Fruit fly (Drosophila melanogaster) whole organism, embryonic: ENCODE measurements around the gene Invadolysin.

Experiments used
- B-H1 ChIP-seq: fragments of 200-800 bp; sonication (Bioruptor generic); IDR thresholded peaks from 3 replicates; pipeline ENCODE4 v1.3.6; 2022; ENCODE audit warnings: missing biosample characterization, missing genetic modification characterization
- CG11504 ChIP-seq: fragments of 200-800 bp; sonication (Bioruptor generic); optimal IDR thresholded peaks from 3 replicates; lab custom pipeline; 2019; ENCODE audit warnings: missing biosample characterization, mild to moderate bottlenecking, missing genetic modification characterization, moderate library complexity
- CG12071 ChIP-seq: fragments of 200-800 bp; sonication (Bioruptor generic); optimal IDR thresholded peaks from 3 replicates; lab custom pipeline; 2018; ENCODE audit warnings: missing biosample characterization, mild to moderate bottlenecking, missing genetic modification characterization
- CG13424 ChIP-seq: fragments of 200-800 bp; sonication (Bioruptor generic); optimal IDR thresholded peaks from 2 replicates; lab custom pipeline; 2019; ENCODE audit warnings: missing biosample characterization, mild to moderate bottlenecking, missing genetic modification characterization, moderate library complexity
- CG13775 ChIP-seq: fragments of 200-800 bp; sonication (Bioruptor generic); optimal IDR thresholded peaks from 3 replicates; lab custom pipeline; 2017; ENCODE audit warnings: missing biosample characterization, mild to moderate bottlenecking, missing genetic modification characterization
- CG14050 ChIP-seq: fragments of 200-800 bp; sonication (Bioruptor generic); IDR thresholded peaks from 3 replicates; pipeline ENCODE4 v1.3.6; 2022; ENCODE audit warnings: missing biosample characterization, missing genetic modification characterization
- CG15479 ChIP-seq: fragments of 200-800 bp; sonication (Bioruptor generic); optimal IDR thresholded peaks from 3 replicates; lab custom pipeline; 2019; ENCODE audit warnings: missing biosample characterization, mild to moderate bottlenecking, missing genetic modification characterization, moderate library complexity
- CG16779 ChIP-seq: fragments of 200-800 bp; sonication (Bioruptor generic); IDR thresholded peaks from 2 replicates; pipeline ENCODE4 v1.3.6; 2022; ENCODE audit warnings: missing biosample characterization, missing genetic modification characterization
- CG17829 ChIP-seq: fragments of 200-800 bp; optimal IDR thresholded peaks from 2 replicates; lab custom pipeline; 2019; ENCODE audit warnings: missing biosample characterization, mild to moderate bottlenecking, missing genetic modification characterization, moderate library complexity
- CG18262 ChIP-seq: fragments of 200-800 bp; optimal IDR thresholded peaks from 3 replicates; lab custom pipeline; 2019; ENCODE audit warnings: missing biosample characterization, mild to moderate bottlenecking, missing genetic modification characterization, moderate library complexity
- CG2712 ChIP-seq: fragments of 200-800 bp; optimal IDR thresholded peaks from 3 replicates; lab custom pipeline; 2019; ENCODE audit warnings: missing biosample characterization, mild to moderate bottlenecking, missing genetic modification characterization, moderate library complexity
- CG32532 ChIP-seq: fragments of 200-800 bp; sonication (Bioruptor generic); IDR thresholded peaks from 2 replicates; pipeline ENCODE4 v1.3.6; 2022; ENCODE audit warnings: missing biosample characterization, missing genetic modification characterization
- CG3838 ChIP-seq: fragments of 200-800 bp; sonication (Bioruptor generic); optimal IDR thresholded peaks from 3 replicates; lab custom pipeline; 2016; ENCODE audit warnings: missing biosample characterization, missing genetic modification characterization
- CG4282 ChIP-seq: fragments of 200-800 bp; sonication (Bioruptor generic); optimal IDR thresholded peaks from 2 replicates; lab custom pipeline; 2016; ENCODE audit warnings: missing biosample characterization, missing genetic modification characterization
- CG4424 ChIP-seq: fragments of 200-800 bp; sonication (Bioruptor generic); optimal IDR thresholded peaks from 3 replicates; lab custom pipeline; 2016; ENCODE audit warnings: missing biosample characterization, missing genetic modification characterization
- CG4820 ChIP-seq: fragments of 200-800 bp; sonication (Bioruptor generic); optimal IDR thresholded peaks from 3 replicates; lab custom pipeline; 2016; ENCODE audit warnings: missing biosample characterization, missing genetic modification characterization
- CG6654 ChIP-seq: fragments of 200-800 bp; sonication (Bioruptor generic); optimal IDR thresholded peaks from 2 replicates; lab custom pipeline; 2017; ENCODE audit warnings: missing biosample characterization, mild to moderate bottlenecking, missing genetic modification characterization
- CG8944 ChIP-seq: fragments of 200-800 bp; sonication (Bioruptor generic); optimal IDR thresholded peaks from 3 replicates; lab custom pipeline; 2016; ENCODE audit warnings: missing biosample characterization, missing genetic modification characterization
- Chrac-16 ChIP-seq: fragments of 200-800 bp; sonication (Bioruptor generic); optimal IDR thresholded peaks from 3 replicates; lab custom pipeline; 2016; ENCODE audit warnings: missing biosample characterization, missing genetic modification characterization
- CkIIα-i1 ChIP-seq: fragments of 200-800 bp; sonication (Bioruptor generic); IDR thresholded peaks from 2 replicates; pipeline ENCODE4 v1.3.6; 2022; ENCODE audit warnings: missing biosample characterization, missing genetic modification characterization
- CrebB ChIP-seq: fragments of 200-800 bp; sonication (Bioruptor generic); optimal IDR thresholded peaks from 3 replicates; lab custom pipeline; 2018; ENCODE audit warnings: missing biosample characterization, mild to moderate bottlenecking, missing genetic modification characterization
- D19A ChIP-seq: fragments of 200-800 bp; optimal IDR thresholded peaks from 3 replicates; lab custom pipeline; 2019; ENCODE audit warnings: missing biosample characterization, mild to moderate bottlenecking, missing genetic modification characterization, moderate library complexity
- Dad ChIP-seq: fragments of 200-800 bp; sonication (Bioruptor generic); optimal IDR thresholded peaks from 3 replicates; lab custom pipeline; 2016; ENCODE audit warnings: missing biosample characterization, missing genetic modification characterization
- Fer1 ChIP-seq: fragments of 200-800 bp; sonication (Bioruptor generic); optimal IDR thresholded peaks from 2 replicates; lab custom pipeline; 2017; ENCODE audit warnings: missing biosample characterization, mild to moderate bottlenecking, missing genetic modification characterization
- Hey ChIP-seq: fragments of 200-800 bp; sonication (Bioruptor generic); optimal IDR thresholded peaks from 3 replicates; lab custom pipeline; 2018; ENCODE audit warnings: missing biosample characterization, mild to moderate bottlenecking, missing genetic modification characterization
- NK7.1 ChIP-seq: fragments of 200-800 bp; sonication (Bioruptor generic); optimal IDR thresholded peaks from 3 replicates; lab custom pipeline; 2016; ENCODE audit warnings: missing biosample characterization, missing genetic modification characterization
- Side ChIP-seq: fragments of 200-800 bp; sonication (Bioruptor generic); optimal IDR thresholded peaks from 2 replicates; lab custom pipeline; 2016; ENCODE audit warnings: missing biosample characterization, missing genetic modification characterization
- Sin3A ChIP-seq: fragments of >200 bp; optimal IDR thresholded peaks from 2 replicates; lab custom pipeline; 2018
- Six4 ChIP-seq: fragments of 200-800 bp; sonication (Bioruptor generic); optimal IDR thresholded peaks from 2 replicates; lab custom pipeline; 2016; ENCODE audit warnings: missing biosample characterization, missing genetic modification characterization
- YL-1 ChIP-seq: fragments of 200-800 bp; sonication (Bioruptor generic); optimal IDR thresholded peaks from 3 replicates; lab custom pipeline; 2017; ENCODE audit warnings: missing biosample characterization, mild to moderate bottlenecking, missing genetic modification characterization
- ara ChIP-seq: fragments of 200-800 bp; sonication (Bioruptor generic); IDR thresholded peaks from 2 replicates; pipeline ENCODE4 v1.3.6; 2022; ENCODE audit warnings: missing biosample characterization, missing genetic modification characterization
- ase ChIP-seq: fragments of 200-800 bp; sonication (Bioruptor generic); IDR thresholded peaks from 3 replicates; pipeline ENCODE4 v1.3.6; 2022; ENCODE audit warnings: missing biosample characterization, missing genetic modification characterization
- bowl ChIP-seq: fragments of 200-800 bp; sonication (Bioruptor generic); IDR thresholded peaks from 2 replicates; pipeline ENCODE4 v1.3.6; 2022; ENCODE audit warnings: missing biosample characterization, missing genetic modification characterization
- br ChIP-seq: fragments of >200 bp; optimal IDR thresholded peaks from 2 replicates; lab custom pipeline; 2017
- dati ChIP-seq: fragments of 200-800 bp; sonication (Bioruptor generic); IDR thresholded peaks from 2 replicates; pipeline ENCODE4 v1.3.6; 2022; ENCODE audit warnings: missing biosample characterization, missing genetic modification characterization
- dm ChIP-seq: fragments of 200-800 bp; sonication (Bioruptor generic); optimal IDR thresholded peaks from 3 replicates; lab custom pipeline; 2016; ENCODE audit warnings: missing biosample characterization, missing genetic modification characterization
- dmrt11E ChIP-seq: fragments of 200-800 bp; sonication (Bioruptor generic); optimal IDR thresholded peaks from 3 replicates; lab custom pipeline; 2018; ENCODE audit warnings: missing biosample characterization, mild to moderate bottlenecking, missing genetic modification characterization, moderate library complexity
- exex ChIP-seq: fragments of 200-800 bp; sonication (Bioruptor generic); optimal IDR thresholded peaks from 4 replicates; lab custom pipeline; 2018; ENCODE audit warnings: missing biosample characterization, mild to moderate bottlenecking, missing genetic modification characterization, moderate library complexity
- fru ChIP-seq: fragments of >200 bp; optimal IDR thresholded peaks from 2 replicates; lab custom pipeline; 2017
- ftz-f1 ChIP-seq: fragments of 200-800 bp; sonication (Bioruptor generic); optimal IDR thresholded peaks from 2 replicates; lab custom pipeline; 2016; ENCODE audit warnings: missing biosample characterization, missing genetic modification characterization
- fu2 ChIP-seq: fragments of 200-800 bp; sonication (Bioruptor generic); optimal IDR thresholded peaks from 2 replicates; lab custom pipeline; 2016; ENCODE audit warnings: missing biosample characterization, missing genetic modification characterization
- ind ChIP-seq: fragments of 200-800 bp; sonication (Bioruptor generic); optimal IDR thresholded peaks from 3 replicates; lab custom pipeline; 2016; ENCODE audit warnings: missing biosample characterization, missing genetic modification characterization
- insv ChIP-seq, 2 experiments: fragments of 200-800 bp; sonication (Bioruptor generic); optimal IDR thresholded peaks; 3 replicates each; lab custom pipeline; 2016 to 2018; ENCODE audit warnings: missing biosample characterization in 2 of 2, missing genetic modification characterization in 2 of 2
- lab ChIP-seq: fragments of 200-800 bp; sonication (Bioruptor generic); optimal IDR thresholded peaks from 3 replicates; lab custom pipeline; 2017; ENCODE audit warnings: missing biosample characterization, missing genetic modification characterization, mild to moderate bottlenecking, moderate library complexity, missing genetic modification reagents
- nerfin-1 ChIP-seq: fragments of 200-800 bp; sonication (Bioruptor generic); optimal IDR thresholded peaks from 3 replicates; lab custom pipeline; 2019; ENCODE audit warnings: missing biosample characterization, mild to moderate bottlenecking, missing genetic modification characterization, moderate library complexity
- onecut ChIP-seq: fragments of 200-800 bp; sonication (Bioruptor generic); IDR thresholded peaks from 2 replicates; pipeline ENCODE4 v1.3.6; 2022; ENCODE audit warnings: missing biosample characterization, missing genetic modification characterization
- peb ChIP-seq: fragments of 200-800 bp; sonication (Bioruptor generic); IDR thresholded peaks from 2 replicates; pipeline ENCODE4 v1.3.6; 2022; ENCODE audit warnings: missing biosample characterization, missing genetic modification characterization
- psq ChIP-seq: fragments of 200-800 bp; sonication (Bioruptor generic); optimal IDR thresholded peaks from 2 replicates; lab custom pipeline; 2017; ENCODE audit warnings: missing biosample characterization, missing genetic modification characterization
- scrt ChIP-seq: fragments of 200-800 bp; sonication (Bioruptor generic); optimal IDR thresholded peaks from 2 replicates; lab custom pipeline; 2018; ENCODE audit warnings: missing biosample characterization, mild to moderate bottlenecking, missing genetic modification characterization, moderate library complexity
- stc ChIP-seq: fragments of 200-800 bp; sonication (Bioruptor generic); IDR thresholded peaks from 2 replicates; pipeline ENCODE4 v1.3.6; 2022; ENCODE audit warnings: missing biosample characterization, missing genetic modification characterization
- tap ChIP-seq: fragments of 200-800 bp; optimal IDR thresholded peaks from 3 replicates; lab custom pipeline; 2019; ENCODE audit warnings: missing biosample characterization, mild to moderate bottlenecking, missing genetic modification characterization, moderate library complexity
- tio ChIP-seq: fragments of 200-800 bp; sonication (Bioruptor generic); optimal IDR thresholded peaks from 2 replicates; lab custom pipeline; 2017; ENCODE audit warnings: missing biosample characterization, missing genetic modification characterization, inconsistent platforms
- twi ChIP-seq: fragments of 200-800 bp; optimal IDR thresholded peaks from 2 replicates; lab custom pipeline; 2019; ENCODE audit warnings: missing biosample characterization, mild to moderate bottlenecking, missing genetic modification characterization, moderate library complexity
- unpg ChIP-seq: fragments of 200-800 bp; sonication (Bioruptor generic); optimal IDR thresholded peaks from 3 replicates; lab custom pipeline; 2018; ENCODE audit warnings: missing biosample characterization, mild to moderate bottlenecking, missing genetic modification characterization, moderate library complexity

Gene Invadolysin

DNA sequence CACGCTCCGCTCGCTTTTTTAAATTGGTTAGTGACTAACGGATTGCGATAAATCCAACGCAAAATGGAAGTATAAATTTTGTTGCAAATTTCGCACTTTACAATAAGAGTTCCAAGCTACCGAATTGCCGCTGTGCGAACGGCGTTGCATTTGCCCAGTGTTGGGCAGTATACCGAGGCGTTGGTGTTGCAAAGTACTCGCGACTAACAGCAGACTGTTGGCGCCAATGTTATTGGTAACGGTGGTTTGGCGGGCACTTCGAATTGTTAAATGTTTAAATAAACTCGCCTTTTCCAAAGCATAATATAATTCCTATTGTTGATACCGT lies 10.2 kb upstream of the Invadolysin start (continued):
- TF ChIP-seq CG11504 (tag; lab: Kevin White, UChicago) = peak; percentile 21
- TF ChIP-seq Dad = peak; percentile 13
- TF ChIP-seq CG16779 (GFP tag; lab: Robert Waterston, UW) = no peak
- TF ChIP-seq exex (tag; lab: Kevin White, UChicago) = peak; percentile 26
- peak; percentile 29 for TF ChIP-seq scrt (GFP tag; lab: Kevin White, UChicago)
- no peak for TF ChIP-seq tio (GFP tag; lab: Kevin White, UChicago)
- no peak for TF ChIP-seq CG6654
- TF ChIP-seq ftz-f1 (GFP tag; lab: Kevin White, UChicago) = no peak
- no peak for TF ChIP-seq CG2712
- TF ChIP-seq Sin3A (lab: Kevin White, UChicago) = peak; percentile 21
- no peak for TF ChIP-seq D19A
- peak; percentile 5 for TF ChIP-seq CG12071 (GFP tag; lab: Kevin White, UChicago)
- TF ChIP-seq stc (GFP tag; lab: Robert Waterston, UW) = no peak
- no peak for TF ChIP-seq CkIIα-i1 (GFP tag; lab: Robert Waterston, UW)
- TF ChIP-seq fru = no peak
- TF ChIP-seq lab (GFP tag; lab: Kevin White, UChicago) = peak; percentile 77
- TF ChIP-seq psq (GFP tag; lab: Kevin White, UChicago) = peak; percentile 16
- TF ChIP-seq dmrt11E = no peak
- TF ChIP-seq CG32532 (GFP tag; lab: Robert Waterston, UW) = no peak
- peak; percentile 11 for TF ChIP-seq CG4424 (GFP tag; lab: Kevin White, UChicago)
- TF ChIP-seq YL-1 (GFP tag; lab: Kevin White, UChicago) = peak; percentile 16
- no peak for TF ChIP-seq CG13424 (tag; lab: Kevin White, UChicago)
- TF ChIP-seq peb (GFP tag; lab: Robert Waterston, UW) = no peak
- TF ChIP-seq CG17829 = peak; percentile 10
- TF ChIP-seq Fer1 (GFP tag; lab: Kevin White, UChicago) = peak; percentile 64
- TF ChIP-seq br = no peak
- TF ChIP-seq B-H1 (GFP tag; lab: Robert Waterston, UW) = no peak
- no peak for TF ChIP-seq dm (GFP tag; lab: Kevin White, UChicago)
- TF ChIP-seq nerfin-1 = no peak
- TF ChIP-seq CG8944 (GFP tag; lab: Kevin White, UChicago) = peak; percentile 38
- peak; percentile 11 for TF ChIP-seq Chrac-16 (GFP tag; lab: Kevin White, UChicago)
- no peak for TF ChIP-seq CG4820 (GFP tag; lab: Kevin White, UChicago)
- TF ChIP-seq twi (tag; lab: Kevin White, UChicago) = no peak
- no peak for TF ChIP-seq NK7.1 (GFP tag; lab: Kevin White, UChicago)
- TF ChIP-seq onecut (GFP tag; lab: Robert Waterston, UW) = no peak
- no peak for TF ChIP-seq ara (GFP tag; lab: Robert Waterston, UW)
- no peak for TF ChIP-seq CG13775
- no peak for TF ChIP-seq insv (GFP tag; optimal IDR thresholded peaks at IDR 0.05; lab: Kevin White, UChicago)
- no peak for TF ChIP-seq CG3838
- no peak for TF ChIP-seq unpg (GFP tag; lab: Kevin White, UChicago)
- no peak for TF ChIP-seq dati
- TF ChIP-seq Hey (tag; lab: Kevin White, UChicago) = no peak
- TF ChIP-seq fu2 (GFP tag; lab: Kevin White, UChicago) = peak; percentile 53
- peak; percentile 48 for TF ChIP-seq CG15479 (GFP tag; lab: Kevin White, UChicago)
- no peak for TF ChIP-seq ase (GFP tag; lab: Robert Waterston, UW)
- TF ChIP-seq ind (GFP tag; lab: Kevin White, UChicago) = peak; percentile 37
- peak; percentile 2 for TF ChIP-seq CG18262 (tag; lab: Kevin White, UChicago)
- no peak for TF ChIP-seq Six4
- TF ChIP-seq Side = peak; percentile 54
- no peak for TF ChIP-seq tap (tag; lab: Kevin White, UChicago)
- no peak for TF ChIP-seq bowl
- no peak for TF ChIP-seq CG4282 (GFP tag; lab: Kevin White, UChicago)
- TF ChIP-seq CG14050 (GFP tag; lab: Robert Waterston, UW) = no peak; the same call in 2 of the 3 replicates
- no peak for TF ChIP-seq CrebB
